Fruit fly (Drosophila melanogaster): ENCODE results near the gene RecQ5.

Gene RecQ5

dm6 chr3L:14631964-14632758, at the start of gene RecQ5, which contains the start of gene dlp (continued):
- TF ChIP-seq Dek (tag; optimal IDR thresholded peaks at IDR 0.05) (peak; percentile 73), Abd-B (GFP tag; optimal IDR thresholded peaks at IDR 0.05) (peak; percentile 80), CG17912 (GFP tag; optimal IDR thresholded peaks at IDR 0.05) (no peak), CG1792 (GFP tag; optimal IDR thresholded peaks at IDR 0.05) (peak; percentile 50), Nf-YA (GFP tag; IDR thresholded peaks at IDR 0.05) (peak; percentile 71), Ets65A (GFP tag) (peak; percentile 92), CG30431 (GFP tag; optimal IDR thresholded peaks at IDR 0.05) (peak; percentile 10), CG12236 (GFP tag; optimal IDR thresholded peaks at IDR 0.05) (no peak), CG15269 (tag; optimal IDR thresholded peaks at IDR 0.05) (peak; percentile 83), bowl (GFP tag; IDR thresholded peaks at IDR 0.05) (no peak), Mes4 (GFP tag; optimal IDR thresholded peaks at IDR 0.05) (no peak), so (GFP tag; IDR thresholded peaks at IDR 0.05) (peak; percentile 45; the same call in 1 of the 3 replicates), sima (GFP tag; optimal IDR thresholded peaks at IDR 0.05) (no peak), CG10959 (GFP tag; IDR thresholded peaks at IDR 0.05) (peak; percentile 56), CG4730 (GFP tag; IDR thresholded peaks at IDR 0.05) (0 out of 2 replicates have a peak, but pooled peaks have one; percentile 40), CG33213 (GFP tag; optimal IDR thresholded peaks at IDR 0.05) (peak; percentile 17), ftz-f1 (GFP tag; optimal IDR thresholded peaks at IDR 0.05) (peak; percentile 11), ssp (GFP tag; IDR thresholded peaks at IDR 0.05) (peak; percentile 63), Hmx (GFP tag; optimal IDR thresholded peaks at IDR 0.05) (peak; percentile 23), usp (GFP tag; optimal IDR thresholded peaks at IDR 0.05) (no peak), CG10366 (GFP tag; IDR thresholded peaks at IDR 0.05) (peak; percentile 76), CG31388 (GFP tag; optimal IDR thresholded peaks at IDR 0.05) (peak; percentile 61), Hand (GFP tag; optimal IDR thresholded peaks at IDR 0.05) (peak; percentile 20), CG7271 (tag; optimal IDR thresholded peaks at IDR 0.05) (peak; percentile 25), CG9215 (GFP tag; IDR thresholded peaks at IDR 0.05) (no peak), PHDP (tag; optimal IDR thresholded peaks at IDR 0.05) (peak; percentile 66), luna (GFP tag; optimal IDR thresholded peaks at IDR 0.05) (no peak), CG12391 (tag; optimal IDR thresholded peaks at IDR 0.05) (peak; percentile 90), Med (GFP tag) (peak; percentile 94), jumu (GFP tag; optimal IDR thresholded peaks at IDR 0.05) (peak; percentile 40), Vsx1 (GFP tag; optimal IDR thresholded peaks at IDR 0.05) (peak; percentile 0), Sox100B (GFP tag; optimal IDR thresholded peaks at IDR 0.05) (peak; percentile 82), CG8089 (GFP tag; optimal IDR thresholded peaks at IDR 0.05) (no peak), CG11247 (GFP tag; IDR thresholded peaks at IDR 0.05) (peak; percentile 58), CG12942 (GFP tag; optimal IDR thresholded peaks at IDR 0.05) (peak; percentile 75), br (optimal IDR thresholded peaks at IDR 0.05) (no peak), ro (GFP tag; IDR thresholded peaks at IDR 0.05) (no peak), lmd (GFP tag; IDR thresholded peaks at IDR 0.05) (peak; percentile 49), D19B (GFP tag; optimal IDR thresholded peaks at IDR 0.05) (peak; percentile 46), Drgx (GFP tag; IDR thresholded peaks at IDR 0.05) (peak; percentile 43), dmrt99B (tag; optimal IDR thresholded peaks at IDR 0.05) (peak; percentile 79), gsb-n (tag; optimal IDR thresholded peaks at IDR 0.05) (peak; percentile 71), CG3995 (GFP tag; optimal IDR thresholded peaks at IDR 0.05) (peak; percentile 98), otp (GFP tag; IDR thresholded peaks at IDR 0.05) (peak; percentile 63), tap (tag; optimal IDR thresholded peaks at IDR 0.05) (peak; percentile 60), CG43689 (GFP tag; IDR thresholded peaks at IDR 0.05) (peak; percentile 63), Dip3 (GFP tag; optimal IDR thresholded peaks at IDR 0.05) (peak; percentile 14), wdn (GFP tag; IDR thresholded peaks at IDR 0.05) (peak; percentile 53), HHEX (GFP tag; optimal IDR thresholded peaks at IDR 0.05) (peak; percentile 67), sna (GFP tag; IDR thresholded peaks at IDR 0.05; ENCODE audit: partially characterized antibody) (peak; percentile 87), ken (GFP tag; IDR thresholded peaks at IDR 0.05) (peak; percentile 81)
